Worm (Caenorhabditis elegans): Measurements from ENCODE around the gene T24D5.6.

DNA sequence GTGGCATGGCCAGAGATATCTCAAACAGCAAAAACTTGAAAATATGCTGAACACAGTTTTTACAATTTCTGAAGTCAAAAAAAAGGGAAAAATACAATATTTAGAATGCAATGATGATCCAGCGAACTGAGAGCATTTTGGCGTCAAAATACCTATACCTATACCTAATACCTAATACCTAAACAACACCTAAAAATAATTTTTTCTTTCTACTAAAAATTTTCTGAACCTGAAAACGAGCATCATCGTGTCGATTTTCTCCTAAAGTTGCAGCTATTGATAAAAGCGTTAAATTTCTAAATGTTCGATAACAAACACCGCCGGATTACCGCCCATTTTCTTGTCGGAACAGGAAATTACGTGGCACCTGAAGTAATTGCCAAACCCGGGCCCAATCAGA lies 6.6 kb upstream of the T24D5.6 start, which contains the start of gene T24D5.4:
- TF ChIP-seq flt-1 (GFP tag; IDR thresholded peaks at IDR 0.05) (no peak), ets-7 (tag; optimal IDR thresholded peaks at IDR 0.05) (no peak), ama-1 (optimal IDR thresholded peaks at IDR 0.05) (no peak), ceh-36 (tag; optimal IDR thresholded peaks at IDR 0.05) (no peak)
